Fruit fly (Drosophila melanogaster) whole organism: ENCODE data around the gene Cyp4d21.

ENCODE experiments used
- CG8478 ChIP-seq: fragments of >200 bp; optimal IDR thresholded peaks from 2 replicates; lab custom pipeline; 2018; ENCODE audit warnings: inconsistent platforms
- psq ChIP-seq: fragments of >200 bp; optimal IDR thresholded peaks from 2 replicates; lab custom pipeline; 2017

- TF ChIP-seq CG8478 (lab: Kevin White, UChicago) (no peak), psq (no peak)
These were observed 6.7 kb upstream of the Cyp4d21 start for dm6 chr2L:7598697-7599096.
